Worm (Caenorhabditis elegans) whole organism, L4/young adult: Measurements from ENCODE around the gene srd-23.
"Not testable (repeated sequence)": the region's sequence is repeated elsewhere in the genome, so short reads cannot be mapped to it uniquely, and the experiment has no call there.

Source experiments
- W03F9.2 ChIP-seq: fragments of 150-350 bp; optimal IDR thresholded peaks from 2 replicates; lab custom pipeline; 2014; ENCODE audit warnings: missing biosample characterization, missing genetic modification characterization
- dao-5 ChIP-seq: sonication (generic microtip); optimal IDR thresholded peaks from 2 replicates; lab custom pipeline; 2016; ENCODE audit warnings: missing genotype, missing genetic modification characterization, moderate library complexity, missing compliant biosample characterization
- him-1 ChIP-seq: sonication (generic microtip); optimal IDR thresholded peaks from 2 replicates; lab custom pipeline; 2016; ENCODE audit warnings: missing genotype, missing genetic modification reagents, missing genetic modification characterization, missing compliant biosample characterization

Gene srd-23

DNA sequence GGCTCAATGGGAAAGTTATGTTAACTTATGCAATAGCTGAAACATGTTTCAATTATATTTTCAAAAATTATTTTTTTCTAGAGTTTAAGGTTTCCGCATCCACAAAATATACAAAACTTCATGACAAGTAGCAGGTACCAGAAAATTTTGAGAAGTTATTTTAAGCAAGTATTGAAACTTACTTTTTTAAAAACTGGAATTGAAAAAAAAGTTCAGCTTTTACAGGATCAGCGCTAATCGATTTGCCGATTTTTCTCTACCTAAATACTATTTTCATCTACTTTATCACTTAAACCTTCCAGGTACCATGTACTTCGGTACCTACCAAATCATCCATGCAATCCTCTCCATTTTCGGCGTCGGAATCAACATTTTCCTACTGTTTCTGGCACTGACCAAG is at the start of gene srd-23:
Gene srd-23, plus strand, starts transcription at position 301 of the 400 bp plus-strand sequence.
- TF ChIP-seq dao-5 (tag; lab: Kevin White, UChicago) (no peak), him-1 (tag; lab: Kevin White, UChicago) (no peak), W03F9.2 (no peak)

DNA sequence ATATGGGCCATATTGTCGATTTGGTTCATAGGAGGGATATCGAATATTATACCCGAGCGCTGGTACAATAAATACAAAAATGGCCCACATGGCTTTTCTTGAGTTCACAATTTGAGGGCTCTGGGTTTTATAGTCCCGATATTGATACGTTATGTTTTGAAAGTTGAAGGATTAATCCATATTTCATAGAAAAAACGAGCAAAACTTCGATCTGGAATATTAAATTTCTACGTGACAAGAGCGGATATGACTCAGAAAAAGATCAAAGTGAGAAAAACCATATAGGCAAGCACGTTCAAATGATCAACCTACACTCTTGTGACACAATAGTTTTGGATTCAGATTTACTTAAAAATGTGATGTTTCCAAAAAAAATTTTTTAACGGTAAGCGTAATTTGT is 48.0 kb upstream of the srd-23 start, which contains the start of gene col-135:
Gene col-135, minus strand, starts transcription at position 101 of the 400 bp plus-strand sequence.
- TF ChIP-seq him-1 (tag; lab: Kevin White, UChicago) = no peak
- TF ChIP-seq W03F9.2 = no peak
- no peak for TF ChIP-seq dao-5 (tag; lab: Kevin White, UChicago)

DNA sequence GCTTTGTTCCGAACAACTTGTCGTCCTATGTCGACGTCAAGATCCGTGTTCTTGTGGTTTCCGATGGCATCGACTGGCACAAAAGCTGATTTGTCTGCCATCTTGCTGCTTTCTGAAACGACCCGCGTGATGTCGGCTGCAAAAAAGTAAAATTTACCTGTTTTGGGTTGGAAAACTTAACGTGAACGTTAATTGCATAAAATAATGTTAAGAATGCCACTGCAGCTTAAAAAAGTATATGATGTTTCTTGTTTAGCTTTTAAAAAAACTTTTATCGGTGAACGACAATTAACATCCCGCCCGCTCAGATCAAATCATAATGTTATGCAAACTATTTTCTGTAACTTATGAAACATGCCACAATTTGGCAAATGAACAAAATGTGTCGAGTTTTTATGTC is 45.8 kb upstream of the srd-23 start, which contains the start of gene M199.8:
Gene M199.8, minus strand, starts transcription at position 101 of the 400 bp plus-strand sequence.
- not testable (repeated sequence) for TF ChIP-seq dao-5 (tag; lab: Kevin White, UChicago); him-1 (tag; lab: Kevin White, UChicago); W03F9.2

DNA sequence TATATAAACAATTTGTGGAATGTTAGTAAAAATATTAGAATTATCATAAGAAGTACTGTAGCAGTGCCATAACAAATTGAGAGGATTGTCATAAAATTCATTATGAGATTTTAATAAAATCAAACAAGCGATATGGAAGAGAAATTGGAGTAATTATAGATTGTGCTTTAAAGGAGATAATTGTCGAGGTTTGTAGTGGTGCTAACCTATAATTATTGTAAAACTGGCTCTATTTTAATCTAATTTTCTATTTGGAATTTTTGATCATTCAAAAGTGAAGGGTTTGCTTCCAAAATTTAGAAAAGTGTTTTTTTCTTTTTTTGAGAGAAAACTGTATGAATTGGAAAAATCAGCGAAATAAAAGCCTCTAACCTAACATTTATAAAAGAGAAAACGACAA is 38.9 kb upstream of the srd-23 start, which contains the start of gene srg-51:
Gene srg-51, minus strand, starts transcription at position 101 of the 400 bp plus-strand sequence.
- TF ChIP-seq dao-5 (tag; lab: Kevin White, UChicago) (no peak), W03F9.2 (no peak), him-1 (tag; lab: Kevin White, UChicago) (no peak)

DNA sequence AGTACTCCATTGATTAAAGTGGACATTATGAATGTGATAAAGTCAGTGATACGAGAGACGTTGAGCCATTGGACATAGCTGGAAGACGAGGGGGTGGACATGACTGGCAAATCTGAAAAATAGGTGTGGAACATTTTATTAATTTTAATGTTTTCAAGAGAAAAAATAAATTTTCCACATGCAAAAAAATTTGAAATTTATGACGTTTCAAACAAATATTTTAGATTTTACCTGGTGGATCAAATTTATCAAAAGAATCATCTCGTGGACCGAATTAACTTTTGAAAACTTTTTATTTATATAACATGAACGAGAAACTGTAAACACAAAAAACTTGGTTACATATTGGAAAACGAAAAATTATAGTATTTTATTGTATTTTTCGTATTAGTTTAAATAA is 32.6 kb upstream of the srd-23 start, which contains the start of gene str-78:
Gene str-78, minus strand, starts transcription at position 101 of the 400 bp plus-strand sequence.
- no peak for TF ChIP-seq W03F9.2
- TF ChIP-seq him-1 (tag; lab: Kevin White, UChicago) = no peak
- TF ChIP-seq dao-5 (tag; lab: Kevin White, UChicago) = no peak

DNA sequence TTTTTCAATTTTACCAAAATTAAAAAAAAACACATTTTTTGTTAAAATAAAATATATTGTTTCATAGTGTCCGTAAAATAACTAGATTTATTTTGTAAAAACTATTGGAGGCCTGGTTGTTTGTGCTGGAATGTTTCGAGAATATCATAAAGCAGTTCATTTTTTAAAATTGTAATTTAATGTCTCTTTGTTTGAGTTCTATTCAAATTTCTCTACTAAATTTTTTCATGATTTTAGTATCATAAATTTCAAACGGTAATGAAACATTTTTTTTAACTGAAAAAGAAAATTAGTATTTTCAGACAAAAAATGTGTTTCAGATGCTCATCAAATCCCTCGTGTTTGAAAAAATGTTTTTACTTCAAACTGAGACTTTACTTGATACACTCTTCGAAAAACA is 14.1 kb upstream of the srd-23 start:
- no peak for TF ChIP-seq W03F9.2
- no peak for TF ChIP-seq dao-5 (tag; lab: Kevin White, UChicago)
- no peak for TF ChIP-seq him-1 (tag; lab: Kevin White, UChicago)

DNA sequence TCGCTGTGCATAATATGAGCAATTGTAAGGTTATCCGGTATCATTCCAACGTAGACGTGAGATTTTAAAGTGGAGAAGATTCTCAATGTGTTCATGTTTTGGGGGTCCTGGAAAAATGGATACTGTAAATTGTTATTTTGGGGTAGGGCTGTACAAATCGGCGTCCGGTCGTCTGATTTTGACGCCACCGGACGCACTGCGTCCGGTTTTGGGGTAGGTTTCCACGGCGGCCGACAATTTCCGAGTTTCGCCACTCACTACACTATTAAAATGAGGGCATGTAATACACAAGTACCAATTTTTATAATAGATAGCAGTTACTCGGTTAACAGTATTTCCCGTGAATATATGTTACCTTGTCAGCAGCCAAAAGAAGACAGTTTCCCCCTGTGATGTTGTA is 11.3 kb upstream of the srd-23 start:
- TF ChIP-seq W03F9.2 (no peak), him-1 (tag; lab: Kevin White, UChicago) (no peak), dao-5 (tag; lab: Kevin White, UChicago) (no peak)

DNA sequence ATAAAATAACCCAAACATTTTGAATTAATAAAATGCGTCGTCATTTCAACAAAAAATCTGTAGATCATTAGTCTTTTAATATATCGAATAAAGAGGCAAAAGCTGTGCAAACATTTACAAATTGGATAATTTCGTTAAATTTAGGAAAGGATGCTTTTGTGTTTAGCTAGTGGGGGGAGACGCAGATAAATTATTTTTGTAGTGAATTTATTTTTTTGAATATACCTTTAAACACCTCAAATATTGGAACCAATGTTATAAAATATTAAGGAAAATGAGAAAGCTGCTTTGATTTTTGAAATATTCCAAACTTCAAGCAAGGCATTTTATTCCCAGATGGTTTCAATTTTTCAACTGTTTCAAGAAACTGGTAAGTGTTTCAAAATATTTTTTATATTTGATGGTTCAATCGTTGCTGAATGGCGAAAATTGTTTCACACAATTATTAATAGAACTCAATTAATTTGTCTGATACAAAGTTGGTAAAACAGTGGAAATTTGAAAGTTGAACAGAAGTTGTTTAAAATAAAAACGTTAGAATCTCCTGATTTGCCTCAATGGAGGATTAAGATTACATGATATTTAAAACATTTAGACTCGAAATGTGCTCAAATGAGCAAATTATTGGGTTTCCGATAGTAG is 4.1 kb upstream of the srd-23 start, which contains the start of gene Y40H7A.4:
Gene Y40H7A.4, minus strand, starts transcription at position 51 of the 642 bp plus-strand sequence.
- no peak for TF ChIP-seq W03F9.2
- no peak for TF ChIP-seq dao-5 (tag; lab: Kevin White, UChicago)
- TF ChIP-seq him-1 (tag; lab: Kevin White, UChicago) = no peak

DNA sequence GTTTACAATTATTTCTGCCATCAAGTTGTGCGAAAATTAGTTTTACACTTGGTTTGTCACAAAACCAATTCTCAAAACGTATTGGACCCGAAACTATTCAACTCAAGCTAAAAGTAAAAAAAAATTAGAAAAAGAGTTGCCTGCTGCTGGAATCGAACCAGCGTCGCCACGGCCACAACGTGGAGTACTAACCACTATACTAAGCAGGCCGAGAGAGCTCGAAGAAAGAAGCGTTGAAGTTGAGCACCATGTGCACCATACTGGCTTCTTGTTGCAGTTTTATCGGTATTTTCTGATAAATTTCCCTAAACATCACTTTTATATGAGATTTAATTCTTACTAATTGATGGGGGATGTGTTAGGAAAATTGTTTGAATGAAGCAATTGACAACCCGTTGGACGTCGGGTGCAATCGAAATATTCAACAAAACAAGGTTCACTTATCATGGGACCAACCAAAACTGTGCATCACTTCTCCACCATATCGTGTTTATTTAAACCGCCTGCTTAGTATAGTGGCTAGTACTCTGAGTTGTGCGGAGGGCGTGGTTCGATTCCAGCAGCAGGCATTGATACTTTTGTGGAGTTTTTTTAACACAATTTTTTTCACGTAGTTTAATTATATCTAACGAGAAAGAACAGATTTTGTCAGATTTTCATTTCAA is 7.9 kb downstream of the srd-23 start:
- no peak for TF ChIP-seq W03F9.2
- TF ChIP-seq dao-5 (tag; lab: Kevin White, UChicago) = no peak
- TF ChIP-seq him-1 (tag; lab: Kevin White, UChicago) = no peak

DNA sequence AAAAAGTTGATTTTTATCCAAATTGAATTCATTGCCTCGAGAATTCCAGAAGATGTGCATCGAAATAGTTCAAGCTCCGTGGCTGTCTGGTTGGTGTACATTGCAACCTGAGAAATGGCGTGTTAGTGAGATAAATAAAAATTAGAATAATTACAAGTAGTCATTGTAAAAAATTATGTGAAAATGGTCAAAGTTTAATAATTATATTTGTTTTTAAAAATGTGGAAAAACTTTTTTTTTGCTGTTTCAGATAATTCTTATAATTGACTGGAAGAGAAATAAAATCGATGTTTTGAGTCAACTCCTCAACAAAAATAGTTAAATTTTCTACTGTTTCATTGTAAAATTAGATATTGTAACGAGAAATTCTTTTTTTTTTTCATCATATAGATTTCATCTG is 23.2 kb downstream of the srd-23 start, which contains the start of gene sra-30:
Gene sra-30, minus strand, starts transcription at position 101 of the 400 bp plus-strand sequence.
- TF ChIP-seq dao-5 (tag; lab: Kevin White, UChicago) = no peak
- TF ChIP-seq him-1 (tag; lab: Kevin White, UChicago) = no peak
- no peak for TF ChIP-seq W03F9.2

DNA sequence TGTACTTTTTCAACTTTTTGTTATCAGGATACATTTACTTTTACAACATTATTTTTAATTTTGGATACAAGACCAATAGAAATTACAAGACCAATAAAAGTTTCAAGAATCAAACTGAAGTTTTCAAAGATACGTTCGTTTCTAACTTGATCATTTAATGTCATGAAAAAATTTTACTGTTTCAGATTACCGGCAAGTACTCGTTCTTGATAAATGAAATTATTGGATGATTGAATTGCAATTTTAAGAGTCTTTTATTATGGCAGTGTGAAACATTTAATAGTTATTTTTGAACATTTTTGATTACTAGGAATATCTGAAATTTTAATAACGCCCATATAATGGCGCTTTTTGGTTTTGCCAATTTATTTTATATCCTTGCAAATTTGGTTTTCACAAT is 26.9 kb downstream of the srd-23 start:
- TF ChIP-seq him-1 (tag; lab: Kevin White, UChicago) (no peak), dao-5 (tag; lab: Kevin White, UChicago) (no peak), W03F9.2 (no peak)

DNA sequence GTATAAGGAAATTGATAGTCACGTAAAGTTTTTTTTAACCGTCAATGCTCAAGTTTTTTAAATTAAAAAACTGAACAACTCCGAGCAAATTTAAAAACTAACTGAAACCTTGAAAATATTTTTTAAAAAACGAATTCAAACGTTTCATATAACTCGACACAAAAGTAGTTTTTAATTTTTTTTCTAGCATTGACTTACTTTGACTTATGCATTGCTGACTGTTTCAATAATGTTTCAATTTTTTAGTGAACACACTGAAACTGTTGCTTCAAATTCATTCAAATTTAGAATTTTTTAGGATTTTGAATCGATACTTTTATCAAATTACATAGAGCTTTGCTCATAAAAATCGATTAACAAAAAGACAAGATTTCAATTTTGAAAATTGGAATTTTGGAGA is 30.8 kb downstream of the srd-23 start:
- TF ChIP-seq dao-5 (tag; lab: Kevin White, UChicago) = no peak
- TF ChIP-seq him-1 (tag; lab: Kevin White, UChicago) = no peak
- no peak for TF ChIP-seq W03F9.2

DNA sequence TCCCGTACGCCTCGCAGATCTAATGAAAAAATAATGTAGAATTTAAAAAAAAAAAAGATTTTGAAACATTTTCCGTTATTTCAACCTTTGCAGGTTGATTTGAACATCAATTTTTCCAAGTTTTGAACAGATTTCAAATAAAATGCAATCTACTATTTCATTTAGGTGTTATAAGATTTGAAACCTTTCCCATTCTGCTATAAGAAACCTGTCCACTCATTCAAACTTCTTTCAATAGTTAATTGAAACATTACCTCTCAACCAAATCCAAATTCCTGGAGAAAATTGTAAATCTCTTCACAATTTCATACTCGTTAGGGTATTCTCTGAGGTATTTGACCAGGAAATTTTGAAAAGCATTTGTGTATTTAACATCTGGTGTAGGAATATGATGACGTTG is 35.0 kb downstream of the srd-23 start:
- TF ChIP-seq dao-5 (tag; lab: Kevin White, UChicago) (no peak), him-1 (tag; lab: Kevin White, UChicago) (no peak), W03F9.2 (no peak)

DNA sequence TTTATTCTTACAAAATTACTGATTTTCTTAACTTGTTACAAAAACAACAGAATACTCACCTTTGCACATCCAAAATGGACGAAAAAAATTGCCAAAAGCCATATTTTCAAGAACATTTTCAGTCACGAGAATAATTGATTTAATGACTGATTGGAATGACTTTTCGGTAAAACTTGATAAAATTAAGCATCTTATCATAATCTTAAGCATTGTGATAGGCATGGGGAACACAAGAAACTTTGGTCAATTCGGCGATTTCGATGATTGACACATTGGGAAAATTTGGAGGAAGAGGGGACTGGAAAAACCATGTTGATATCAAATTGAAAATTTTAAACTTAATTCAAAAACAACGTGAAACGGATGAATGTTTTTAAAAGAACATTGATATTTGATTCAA is 35.8 kb downstream of the srd-23 start, which contains the start of gene Y40H7A.10:
Gene Y40H7A.10, minus strand, starts transcription at position 128 of the 400 bp plus-strand sequence.
- no peak for TF ChIP-seq W03F9.2
- TF ChIP-seq him-1 (tag; lab: Kevin White, UChicago) = no peak
- TF ChIP-seq dao-5 (tag; lab: Kevin White, UChicago) = no peak
